Fruit fly (Drosophila melanogaster) ovary, adult (tissue): ENCODE measurements around the gene PIG-B.

Experiments
- CG17801 ChIP-seq: fragments of 200-800 bp; optimal IDR thresholded peaks from 2 replicates; lab custom pipeline; 2019; ENCODE audit warnings: missing biosample characterization, mild to moderate bottlenecking, missing genetic modification characterization, moderate library complexity; ENCODE audit not compliant: partially characterized antibody

Gene PIG-B

DNA sequence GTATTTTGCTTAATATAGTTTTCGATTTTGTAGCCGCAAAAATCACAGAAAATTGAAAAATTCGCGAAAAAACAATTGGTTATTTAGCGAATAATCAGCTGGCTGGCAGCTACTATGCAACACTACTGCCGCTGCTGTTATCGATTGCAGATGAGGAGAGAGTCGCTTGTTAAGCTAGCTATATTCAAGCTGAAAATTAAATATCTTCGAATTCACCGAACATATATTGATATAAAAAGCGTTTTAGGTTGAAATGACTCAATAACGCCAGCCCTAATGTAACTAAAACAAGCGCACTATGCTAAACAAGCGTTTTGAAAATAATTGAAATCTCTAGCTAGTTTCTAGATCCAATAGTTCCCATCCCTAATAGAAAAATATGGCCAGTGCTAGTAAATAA, 4.7 kb upstream of the PIG-B start, which contains the start of the genes CG32264, ntc and IntS10:
TSS of gene CG32264 (minus strand) at position 130 of the 400 bp plus-strand sequence.
TSS of gene ntc (minus strand) at position 130 of the 400 bp plus-strand sequence.
TSS of gene IntS10 (plus strand) at position 381 of the 400 bp plus-strand sequence.
- peak; percentile 63 for TF ChIP-seq CG17801 (GFP tag; lab: Kevin White, UChicago)

DNA sequence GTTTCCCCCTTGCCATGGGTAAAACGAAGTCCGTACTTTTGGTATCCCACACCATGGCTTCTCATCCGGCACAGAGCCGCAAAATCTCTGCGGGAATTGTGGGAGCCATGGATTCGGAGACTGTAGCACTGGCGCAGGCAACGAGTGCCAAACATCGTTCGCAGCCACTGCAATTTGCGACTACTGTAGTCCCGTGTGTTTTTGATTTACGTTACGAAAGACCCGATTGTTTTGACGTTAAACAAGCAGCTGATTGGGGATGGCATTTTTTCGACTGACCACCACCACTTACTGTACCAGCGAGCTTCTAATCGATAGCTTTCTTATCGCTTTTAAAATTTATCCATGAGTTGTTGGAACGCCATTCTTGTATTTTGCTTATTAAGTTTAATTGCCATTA, 1.1 kb upstream of the PIG-B start, which contains the start of gene CG32262:
TSS of gene CG32262 (minus strand) at position 254 of the 400 bp plus-strand sequence.
- TF ChIP-seq CG17801 (GFP tag; lab: Kevin White, UChicago): no peak

- peak; percentile 49 for TF ChIP-seq CG17801 (GFP tag; lab: Kevin White, UChicago)
These were observed 3.2 kb downstream of the PIG-B start, which contains the start of gene Scsalpha1 for dm6 chr3L:3814010-3814833. Gene Scsalpha1 (plus strand): TSS chr3L:3814211.

DNA sequence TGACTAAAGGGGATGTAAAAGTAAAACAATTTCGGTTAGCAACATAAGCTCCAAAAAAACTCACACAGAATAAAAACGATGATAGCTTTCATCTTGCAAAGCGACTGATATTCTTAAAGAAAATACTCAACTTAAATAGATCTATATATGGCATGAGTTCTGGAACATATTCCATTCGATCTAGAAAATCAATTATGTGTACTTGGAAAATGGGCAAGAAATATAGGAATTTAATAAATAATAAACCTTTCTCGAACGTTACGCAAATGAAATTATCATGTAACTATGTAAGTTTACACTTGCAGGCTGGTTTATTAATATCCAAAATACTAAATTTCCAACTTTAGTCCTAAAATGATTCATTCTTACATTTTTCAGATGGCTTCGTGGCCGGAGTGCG, 5.2 kb downstream of the PIG-B start, which contains the start of gene Acp63F:
TSS of gene Acp63F (minus strand) at position 101 of the 400 bp plus-strand sequence.
- no peak for TF ChIP-seq CG17801 (GFP tag; lab: Kevin White, UChicago)

dm6 chr3L:3816772-3817483, 5.9 kb downstream of the PIG-B start:
- TF ChIP-seq CG17801 (GFP tag; lab: Kevin White, UChicago): no peak

DNA sequence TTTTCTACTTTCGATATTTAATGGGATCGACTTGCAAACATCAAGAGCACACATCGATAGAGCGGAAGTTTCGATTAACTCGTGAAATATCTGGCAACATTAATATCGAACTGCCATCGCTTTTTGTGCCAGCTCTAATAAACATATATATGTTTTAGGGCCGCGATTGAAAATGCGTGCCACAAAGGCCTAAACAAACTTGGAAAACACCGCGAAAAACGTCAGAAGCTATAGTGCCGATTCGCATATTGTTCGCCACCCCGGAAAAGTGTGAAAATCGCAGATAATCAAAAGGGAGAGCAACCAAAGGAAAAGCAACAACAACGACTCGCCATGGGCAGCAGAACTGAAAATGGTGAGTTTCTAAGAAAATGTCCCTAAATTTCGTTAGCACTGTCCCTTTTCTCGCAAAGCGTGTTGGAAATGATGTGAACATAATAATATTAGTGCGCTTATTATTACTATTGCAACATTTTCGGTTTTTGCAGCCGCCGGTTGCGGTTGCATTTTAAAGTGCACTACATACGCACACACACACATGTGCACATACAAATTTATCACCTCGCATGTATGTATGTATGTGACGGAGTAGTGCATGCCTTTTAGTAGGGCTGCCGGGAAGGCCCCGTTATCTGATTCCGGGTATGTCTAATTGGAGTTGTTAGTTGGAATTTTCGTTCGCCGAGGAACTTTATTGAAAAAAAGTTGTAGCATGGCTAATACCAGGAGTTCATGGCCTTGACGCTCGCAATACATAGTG, 7.7 kb downstream of the PIG-B start, which contains the start of gene enc:
TSS of gene enc (plus strand) at position 114 of the 760 bp plus-strand sequence.
- peak; percentile 27 for TF ChIP-seq CG17801 (GFP tag; lab: Kevin White, UChicago)

dm6 chr3L:3824790-3825484, 13.9 kb downstream of the PIG-B start, which contains the start of gene Rdh:
Gene Rdh (plus strand): TSS chr3L:3825449.
- TF ChIP-seq CG17801 (GFP tag; lab: Kevin White, UChicago): no peak

DNA sequence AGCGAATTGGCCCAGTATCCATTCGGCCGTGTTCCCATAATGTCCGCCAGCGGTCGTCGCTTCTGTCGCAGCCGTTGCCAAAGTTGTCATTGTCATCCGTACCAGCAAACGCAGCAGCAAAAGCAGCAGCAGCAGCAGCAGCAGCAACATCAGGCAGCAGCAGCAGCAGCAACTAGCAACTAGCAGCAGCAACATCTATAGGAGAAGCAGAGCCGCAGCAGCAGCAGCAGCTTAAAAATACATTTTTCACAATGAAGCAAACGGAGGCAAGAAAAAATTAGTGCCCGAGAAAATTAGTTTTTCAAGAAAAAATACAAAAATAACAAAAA, 14.4 kb downstream of the PIG-B start:
- no peak for TF ChIP-seq CG17801 (GFP tag; lab: Kevin White, UChicago)

DNA sequence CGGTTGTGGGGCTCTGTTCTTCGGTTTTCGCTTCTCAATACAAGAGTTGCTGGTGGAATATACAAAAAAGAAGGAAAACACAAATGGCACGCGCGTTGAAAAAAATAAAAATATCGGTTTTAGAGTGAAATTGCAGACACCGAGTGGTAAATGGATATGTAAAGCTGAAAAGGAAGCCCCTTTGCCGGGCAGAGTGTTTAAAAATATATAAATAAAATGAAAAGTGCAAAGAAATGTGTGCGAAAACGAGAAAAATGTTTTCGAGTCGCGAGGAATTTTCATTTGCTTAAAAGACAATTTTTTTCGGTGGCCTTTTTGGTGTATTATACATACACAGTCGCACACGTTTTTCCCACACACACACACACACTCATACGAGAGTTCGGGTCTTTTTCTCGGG, 14.8 kb downstream of the PIG-B start:
- TF ChIP-seq CG17801 (GFP tag; lab: Kevin White, UChicago): no peak

dm6 chr3L:3826541-3826940, 15.5 kb downstream of the PIG-B start:
- no peak for TF ChIP-seq CG17801 (GFP tag; lab: Kevin White, UChicago)

DNA sequence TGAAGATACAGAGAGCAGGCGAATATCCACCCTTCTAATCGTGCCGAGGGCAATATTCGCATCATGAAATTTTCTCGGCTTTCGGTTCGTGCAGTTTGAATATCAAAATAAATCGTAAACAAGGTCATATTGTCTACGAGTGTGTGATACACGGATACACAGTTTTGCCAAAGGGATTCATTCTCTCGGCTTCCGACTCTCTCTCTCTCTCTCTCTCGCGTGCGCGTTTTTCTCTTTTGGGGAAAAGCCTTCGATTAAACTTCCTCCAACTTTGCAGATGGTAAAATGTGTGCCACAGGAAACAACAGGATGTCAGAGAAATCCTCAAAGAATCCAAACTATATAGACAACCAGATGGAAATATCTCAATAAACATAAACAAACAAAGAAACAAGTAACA, 17.0 kb downstream of the PIG-B start:
- TF ChIP-seq CG17801 (GFP tag; lab: Kevin White, UChicago): no peak

DNA sequence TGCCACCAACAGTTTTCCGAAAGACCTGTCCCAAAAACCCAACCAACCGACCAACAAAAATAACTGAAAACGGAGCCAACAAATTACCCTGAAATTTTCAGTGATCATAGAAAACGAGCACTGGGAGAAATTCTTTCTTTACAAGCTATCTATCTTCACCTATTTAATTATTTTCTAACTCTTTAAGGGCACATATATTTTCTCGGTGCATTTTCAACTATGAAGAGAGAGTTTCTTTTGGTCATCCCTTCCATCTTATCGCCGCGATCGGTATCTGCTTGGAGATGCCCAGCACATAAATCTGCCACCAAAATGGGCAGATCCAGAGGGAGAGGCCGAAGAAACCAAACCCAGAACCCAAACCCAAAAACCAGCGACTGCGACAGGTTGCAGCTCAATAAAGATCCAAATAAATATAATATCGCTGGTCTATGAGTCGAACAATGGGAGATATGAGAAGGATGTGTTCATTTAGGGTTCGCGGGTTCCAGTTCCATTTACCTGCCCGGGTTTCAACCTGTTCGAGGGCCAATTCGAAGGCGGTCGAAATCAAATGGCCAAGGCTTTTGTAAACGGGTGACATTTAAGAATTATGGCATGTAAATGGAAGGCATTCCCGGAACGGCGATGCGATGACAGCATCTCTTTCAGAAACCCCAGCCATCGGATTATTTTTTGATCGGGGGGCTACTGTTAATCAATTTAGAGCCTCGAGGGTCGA, 32.1 kb downstream of the PIG-B start:
- no peak for TF ChIP-seq CG17801 (GFP tag; lab: Kevin White, UChicago)

DNA sequence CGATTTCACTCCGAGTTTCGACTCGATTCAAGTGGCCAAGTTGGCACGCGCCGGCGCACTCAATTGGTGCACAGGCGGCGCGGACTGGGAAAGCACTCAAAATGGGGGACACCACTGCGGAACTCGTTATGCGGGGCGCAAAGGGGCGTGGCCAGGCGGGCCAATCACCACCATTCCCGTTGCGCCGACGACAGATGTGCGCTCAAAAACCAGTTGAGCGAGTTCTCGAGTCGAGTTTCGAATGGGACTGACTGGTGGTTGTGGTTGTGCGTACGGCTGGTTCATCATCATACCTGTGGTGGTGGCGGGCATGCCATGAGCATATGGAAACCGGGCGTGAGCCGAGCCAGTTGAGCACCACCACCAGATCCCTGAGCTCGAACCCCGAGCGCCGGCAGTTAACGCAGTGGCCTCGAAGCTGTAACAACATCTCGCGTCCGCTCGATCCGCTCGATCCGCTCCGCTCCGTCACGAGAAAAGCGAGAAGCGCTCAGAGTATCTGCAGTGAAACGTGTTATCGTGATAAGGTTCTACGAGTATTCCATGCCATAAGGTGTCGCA, 34.8 kb downstream of the PIG-B start, which contains the start of gene Awh:
TSS of gene Awh (plus strand) at position 392 of the 561 bp plus-strand sequence.
- TF ChIP-seq CG17801 (GFP tag; lab: Kevin White, UChicago): no peak
